Fruit fly (Drosophila melanogaster) S2 (cell line): ENCODE data around the gene CG45071.

Experiments
- CG8478 ChIP-seq: fragments of >200 bp; optimal IDR thresholded peaks from 2 replicates; lab custom pipeline; 2018
- CTCF ChIP-seq, 2 experiments: fragments of >200 bp; optimal IDR thresholded peaks; 2 replicates each; lab custom pipeline; 2018

dm6 chr3L:15094589-15095288 is 10.9 kb upstream of the CG45071 start, which contains the start of the genes sstn, Plp and GlyRS:
- TF ChIP-seq CTCF (optimal IDR thresholded peaks at IDR 0.05; lab: Kevin White, UChicago) (no peak), CG8478 (no peak)
